Fruit fly (Drosophila melanogaster) whole organism, embryonic: ENCODE results near the gene CG12516.

ENCODE experiments used
- ATbp ChIP-seq: fragments of 200-800 bp; sonication (Bioruptor generic); optimal IDR thresholded peaks from 2 replicates; lab custom pipeline; 2017; ENCODE audit warnings: missing biosample characterization, mild to moderate bottlenecking, missing genetic modification characterization, missing genetic modification reagents
- Adf1 ChIP-seq: fragments of 200-800 bp; sonication (Bioruptor generic); IDR thresholded peaks from 2 replicates; pipeline ENCODE4 v1.3.6; 2022; ENCODE audit warnings: missing biosample characterization, missing genetic modification characterization
- Antp ChIP-seq: fragments of 200-800 bp; sonication (Bioruptor generic); optimal IDR thresholded peaks from 3 replicates; lab custom pipeline; 2016; ENCODE audit warnings: missing biosample characterization, missing genetic modification characterization
- Bgb ChIP-seq: fragments of 200-800 bp; sonication (Bioruptor generic); IDR thresholded peaks from 2 replicates; pipeline ENCODE4 v1.3.6; 2022; ENCODE audit warnings: missing biosample characterization, missing genetic modification characterization; ENCODE audit not compliant: partially characterized antibody
- CG10274 ChIP-seq: fragments of 200-800 bp; sonication (Bioruptor generic); optimal IDR thresholded peaks from 3 replicates; lab custom pipeline; 2017; ENCODE audit warnings: missing biosample characterization, mild to moderate bottlenecking, missing genetic modification characterization
- CG10565 ChIP-seq: fragments of 200-800 bp; sonication (Bioruptor generic); optimal IDR thresholded peaks from 3 replicates; lab custom pipeline; 2016; ENCODE audit warnings: missing biosample characterization, mild to moderate bottlenecking, missing genetic modification characterization
- CG11093 ChIP-seq: fragments of 200-800 bp; sonication (Bioruptor generic); IDR thresholded peaks from 3 replicates; pipeline ENCODE4 v1.3.6; 2022; ENCODE audit warnings: missing biosample characterization, missing genetic modification characterization
- CG11398 ChIP-seq: fragments of 200-800 bp; sonication (Bioruptor generic); optimal IDR thresholded peaks from 2 replicates; lab custom pipeline; 2016; ENCODE audit warnings: missing biosample characterization, missing genetic modification characterization
- CG11695 ChIP-seq: fragments of 200-800 bp; sonication (Bioruptor generic); IDR thresholded peaks from 3 replicates; pipeline ENCODE4 v1.3.6; 2022; ENCODE audit warnings: missing biosample characterization, missing genetic modification characterization
- CG11723 ChIP-seq: fragments of 200-800 bp; sonication (Bioruptor generic); optimal IDR thresholded peaks from 2 replicates; lab custom pipeline; 2017; ENCODE audit warnings: missing biosample characterization, mild to moderate bottlenecking, missing genetic modification characterization
- CG13296 ChIP-seq: fragments of 200-800 bp; sonication (Bioruptor generic); optimal IDR thresholded peaks from 3 replicates; lab custom pipeline; 2018; ENCODE audit warnings: missing biosample characterization, mild to moderate bottlenecking, missing genetic modification characterization
- CG16815 ChIP-seq: fragments of 200-800 bp; sonication (Bioruptor generic); optimal IDR thresholded peaks from 3 replicates; lab custom pipeline; 2017; ENCODE audit warnings: missing biosample characterization, mild to moderate bottlenecking, missing genetic modification characterization
- CG17912 ChIP-seq: fragments of 200-800 bp; sonication (Bioruptor generic); optimal IDR thresholded peaks from 2 replicates; lab custom pipeline; 2018; ENCODE audit warnings: missing biosample characterization, mild to moderate bottlenecking, missing genetic modification characterization
- CG18262 ChIP-seq: fragments of 200-800 bp; optimal IDR thresholded peaks from 3 replicates; lab custom pipeline; 2019; ENCODE audit warnings: missing biosample characterization, mild to moderate bottlenecking, missing genetic modification characterization, moderate library complexity
- CG18476 ChIP-seq: fragments of 200-800 bp; sonication (Bioruptor generic); optimal IDR thresholded peaks from 2 replicates; lab custom pipeline; 2016; ENCODE audit warnings: missing biosample characterization, mild to moderate bottlenecking, missing genetic modification characterization
- CG2875 ChIP-seq: fragments of 200-800 bp; sonication (Bioruptor generic); optimal IDR thresholded peaks from 2 replicates; lab custom pipeline; 2017; ENCODE audit warnings: missing biosample characterization, mild to moderate bottlenecking, missing genetic modification characterization, missing genetic modification reagents
- CG34376 ChIP-seq: fragments of 200-800 bp; sonication (Bioruptor generic); optimal IDR thresholded peaks from 2 replicates; lab custom pipeline; 2018; ENCODE audit warnings: missing biosample characterization, mild to moderate bottlenecking, missing genetic modification characterization
- CG3726 ChIP-seq: fragments of 200-800 bp; sonication (Bioruptor generic); IDR thresholded peaks from 3 replicates; pipeline ENCODE4, ENCODE4 v1.3.6; 2022; ENCODE audit warnings: missing biosample characterization, missing genetic modification characterization
- CG42726 ChIP-seq: fragments of 200-800 bp; sonication (Bioruptor generic); IDR thresholded peaks from 2 replicates; pipeline ENCODE4 v1.3.6; 2022; ENCODE audit warnings: missing biosample characterization, missing genetic modification characterization; ENCODE audit not compliant: partially characterized antibody
- CG7745 ChIP-seq: fragments of 200-800 bp; sonication (Bioruptor generic); optimal IDR thresholded peaks from 2 replicates; lab custom pipeline; 2018; ENCODE audit warnings: missing biosample characterization, mild to moderate bottlenecking, missing genetic modification characterization, moderate library complexity
- CG8478 ChIP-seq: fragments of >200 bp; optimal IDR thresholded peaks from 2 replicates; lab custom pipeline; 2018
- CG8944 ChIP-seq: fragments of 200-800 bp; sonication (Bioruptor generic); optimal IDR thresholded peaks from 3 replicates; lab custom pipeline; 2016; ENCODE audit warnings: missing biosample characterization, missing genetic modification characterization
- CG9797 ChIP-seq: fragments of 200-800 bp; sonication (Bioruptor generic); optimal IDR thresholded peaks from 3 replicates; lab custom pipeline; 2018; ENCODE audit warnings: missing biosample characterization, mild to moderate bottlenecking, missing genetic modification characterization
- Dfd ChIP-seq, 2 experiments: fragments of >200 bp; optimal IDR thresholded peaks; 2 replicates each; lab custom pipeline; 2017; ENCODE audit warnings: missing biosample characterization in 2 of 2, missing genetic modification characterization in 2 of 2
- H2.0 ChIP-seq: fragments of 200-800 bp; sonication (Bioruptor generic); IDR thresholded peaks from 2 replicates; pipeline ENCODE4 v1.3.6; 2022; ENCODE audit warnings: missing biosample characterization, missing genetic modification characterization
- HLHmδ ChIP-seq: fragments of 200-800 bp; sonication (Bioruptor generic); optimal IDR thresholded peaks from 2 replicates; lab custom pipeline; 2018; ENCODE audit warnings: missing biosample characterization, mild to moderate bottlenecking, missing genetic modification characterization, moderate library complexity
- Lpt ChIP-seq: fragments of >200 bp; optimal IDR thresholded peaks from 2 replicates; lab custom pipeline; 2018; ENCODE audit warnings: missing biosample characterization, missing genetic modification characterization
- NC2α ChIP-seq: fragments of 200-800 bp; sonication (Bioruptor generic); optimal IDR thresholded peaks from 2 replicates; lab custom pipeline; 2016; ENCODE audit warnings: missing biosample characterization, missing genetic modification characterization
- Ravus ChIP-seq: fragments of 200-800 bp; sonication (Bioruptor generic); IDR thresholded peaks from 2 replicates; pipeline ENCODE4 v1.3.6; 2022; ENCODE audit warnings: missing biosample characterization, missing genetic modification characterization
- Sry-δ ChIP-seq: fragments of 200-800 bp; sonication (Bioruptor generic); optimal IDR thresholded peaks from 2 replicates; lab custom pipeline; 2016; ENCODE audit warnings: missing biosample characterization, missing genetic modification characterization
- Ssrp ChIP-seq: fragments of 200-800 bp; sonication (Bioruptor generic); optimal IDR thresholded peaks from 2 replicates; lab custom pipeline; 2018; ENCODE audit warnings: missing biosample characterization, mild to moderate bottlenecking, missing genetic modification characterization, moderate library complexity
- Xbp1 ChIP-seq: fragments of 200-800 bp; sonication (Bioruptor generic); optimal IDR thresholded peaks from 3 replicates; lab custom pipeline; 2016; ENCODE audit warnings: missing biosample characterization, mild to moderate bottlenecking, missing genetic modification characterization
- YL-1 ChIP-seq: fragments of 200-800 bp; sonication (Bioruptor generic); optimal IDR thresholded peaks from 3 replicates; lab custom pipeline; 2017; ENCODE audit warnings: missing biosample characterization, mild to moderate bottlenecking, missing genetic modification characterization
- amos ChIP-seq: fragments of 200-800 bp; sonication (Bioruptor generic); IDR thresholded peaks from 2 replicates; pipeline ENCODE4 v1.3.6; 2022; ENCODE audit warnings: missing biosample characterization, missing genetic modification characterization; ENCODE audit not compliant: partially characterized antibody
- corto ChIP-seq: fragments of 200-800 bp; sonication (Bioruptor generic); optimal IDR thresholded peaks from 2 replicates; lab custom pipeline; 2016; ENCODE audit warnings: missing biosample characterization, mild to moderate bottlenecking, missing genetic modification characterization, moderate library complexity
- dpn ChIP-seq, 2 experiments: fragments of 200-800 bp; sonication (Bioruptor generic); optimal IDR thresholded peaks; 3 replicates each; lab custom pipeline; 2016; ENCODE audit warnings: missing biosample characterization in 2 of 2, missing genetic modification characterization in 2 of 2
- en ChIP-seq: fragments of 200-800 bp; sonication (Bioruptor generic); optimal IDR thresholded peaks from 2 replicates; lab custom pipeline; 2016; ENCODE audit warnings: missing biosample characterization, missing genetic modification characterization
- fd3F ChIP-seq: fragments of 200-800 bp; sonication (Bioruptor generic); optimal IDR thresholded peaks from 2 replicates; lab custom pipeline; 2018; ENCODE audit warnings: missing biosample characterization, mild to moderate bottlenecking, missing genetic modification characterization, moderate library complexity
- gsb ChIP-seq: fragments of 200-800 bp; sonication (Bioruptor generic); IDR thresholded peaks from 2 replicates; pipeline ENCODE4 v1.3.6; 2022; ENCODE audit warnings: missing biosample characterization, missing genetic modification characterization
- lbe ChIP-seq: fragments of 200-800 bp; sonication (Bioruptor generic); optimal IDR thresholded peaks from 2 replicates; lab custom pipeline; 2016; ENCODE audit warnings: missing biosample characterization, mild to moderate bottlenecking, missing genetic modification characterization
- nmo ChIP-seq: fragments of 200-800 bp; sonication (Bioruptor generic); optimal IDR thresholded peaks from 2 replicates; lab custom pipeline; 2018; ENCODE audit warnings: missing biosample characterization, mild to moderate bottlenecking, missing genetic modification characterization, moderate library complexity
- odd ChIP-seq: fragments of 200-800 bp; sonication (Bioruptor generic); optimal IDR thresholded peaks from 2 replicates; lab custom pipeline; 2017; ENCODE audit warnings: missing biosample characterization, mild to moderate bottlenecking, missing genetic modification characterization
- p53 ChIP-seq: fragments of 200-800 bp; sonication (Bioruptor generic); optimal IDR thresholded peaks from 2 replicates; lab custom pipeline; 2016; ENCODE audit warnings: missing biosample characterization, missing genetic modification characterization
- pan ChIP-seq, 4 experiments: fragments of >200 bp in 3 of 4; fragments of 200-800 bp in 1 of 4; sonication (Bioruptor generic) in 1 of 4; optimal IDR thresholded peaks in 3 of 4; IDR thresholded peaks in 1 of 4; 2 replicates each; pipeline versions ENCODE4 v1.3.6 to Lab custom; 2017 to 2022; ENCODE audit warnings: missing biosample characterization in 2 of 4, missing genetic modification characterization in 2 of 4, mixed read lengths in 1 of 4
- ro ChIP-seq: fragments of 200-800 bp; sonication (Bioruptor generic); IDR thresholded peaks from 2 replicates; pipeline ENCODE4 v1.3.6; 2022; ENCODE audit warnings: missing biosample characterization, missing genetic modification characterization
- stwl ChIP-seq: fragments of 200-800 bp; sonication (Bioruptor generic); optimal IDR thresholded peaks from 3 replicates; lab custom pipeline; 2018; ENCODE audit warnings: missing biosample characterization, mild to moderate bottlenecking, missing genetic modification characterization, moderate library complexity
- trh ChIP-seq: fragments of 200-800 bp; sonication (Bioruptor generic); optimal IDR thresholded peaks from 2 replicates; lab custom pipeline; 2016; ENCODE audit warnings: missing biosample characterization, missing genetic modification characterization
- ttk ChIP-seq: fragments of 200-800 bp; sonication (Bioruptor generic); IDR thresholded peaks from 2 replicates; pipeline ENCODE4 v2.1.2; 2022; ENCODE audit warnings: missing biosample characterization, missing genetic modification characterization
- unpg ChIP-seq: fragments of 200-800 bp; sonication (Bioruptor generic); optimal IDR thresholded peaks from 3 replicates; lab custom pipeline; 2018; ENCODE audit warnings: missing biosample characterization, mild to moderate bottlenecking, missing genetic modification characterization, moderate library complexity

The CG12516 gene

DNA sequence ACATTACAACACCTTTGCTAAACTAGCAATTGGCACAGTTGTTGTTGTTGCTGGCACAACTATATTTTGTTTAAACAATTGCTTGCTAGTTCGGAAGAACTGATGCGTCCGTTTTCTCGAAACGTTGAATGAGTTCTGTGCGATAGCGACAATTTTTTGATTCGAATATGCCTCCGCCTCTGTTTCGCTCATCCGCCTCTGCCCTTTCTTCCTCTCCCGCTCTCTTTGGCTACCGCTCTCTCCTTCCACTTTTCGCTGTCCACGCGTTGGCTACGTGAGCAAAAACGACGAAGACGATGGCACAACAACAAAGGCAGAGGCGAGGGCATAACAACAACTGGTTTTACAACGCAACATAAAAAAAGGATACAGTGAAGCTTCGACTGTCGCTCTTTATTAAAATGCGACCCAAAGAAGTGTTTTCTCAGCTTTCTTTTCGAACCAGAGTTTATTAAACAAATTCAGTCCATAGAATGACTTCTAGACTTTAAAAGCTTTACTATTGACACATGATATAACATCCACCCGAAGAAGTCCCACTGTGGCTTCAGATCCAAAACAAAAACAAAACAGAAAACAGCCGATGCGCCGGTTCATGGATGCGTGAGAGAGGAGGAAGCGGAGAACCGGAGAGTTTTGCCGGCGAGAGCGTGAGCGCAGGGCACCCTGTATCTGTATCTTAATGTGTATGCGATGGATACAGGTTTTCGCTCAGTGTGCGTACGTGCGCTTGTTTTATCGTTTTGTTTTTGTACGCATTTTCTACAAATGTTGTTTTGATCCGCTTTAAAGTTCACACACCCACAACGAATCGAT lies 22.0 kb upstream of the CG12516 start (continued):
- no peak for TF ChIP-seq HLHmδ (GFP tag; lab: Kevin White, UChicago)
- no peak for TF ChIP-seq CG8478 (lab: Kevin White, UChicago)
- peak; percentile 99 for TF ChIP-seq fd3F (GFP tag; lab: Kevin White, UChicago)
- peak; percentile 71 for TF ChIP-seq stwl
- TF ChIP-seq Antp (GFP tag; lab: Kevin White, UChicago) = peak; percentile 100
- no peak for TF ChIP-seq Lpt (GFP tag; lab: Kevin White, UChicago)
- peak; percentile 100 for TF ChIP-seq Xbp1 (GFP tag; lab: Kevin White, UChicago)
- peak; percentile 99 for TF ChIP-seq CG18476 (GFP tag; lab: Kevin White, UChicago)
- TF ChIP-seq nmo (GFP tag; lab: Kevin White, UChicago) = peak; percentile 99
- TF ChIP-seq H2.0 (GFP tag; lab: Robert Waterston, UW) = no peak
- peak; percentile 99 for TF ChIP-seq Ssrp (tag; lab: Kevin White, UChicago)
- TF ChIP-seq trh = peak; percentile 99
- TF ChIP-seq CG13296 (GFP tag; lab: Kevin White, UChicago) = peak; percentile 99
- peak; percentile 99 for TF ChIP-seq CG11398 (GFP tag; lab: Kevin White, UChicago)
- TF ChIP-seq ATbp (GFP tag; lab: Kevin White, UChicago) = peak; percentile 99
- TF ChIP-seq CG8944 (GFP tag; lab: Kevin White, UChicago) = peak; percentile 99
- TF ChIP-seq Ravus = no peak
- peak; percentile 99 for TF ChIP-seq lbe (GFP tag; lab: Kevin White, UChicago)
- peak; percentile 99 for TF ChIP-seq corto
- TF ChIP-seq unpg (GFP tag; lab: Kevin White, UChicago) = peak; percentile 99
- peak; percentile 98 for TF ChIP-seq CG2875 (GFP tag; lab: Kevin White, UChicago)
- peak in 1 of 2 experiments; percentile 70 for TF ChIP-seq Dfd (GFP tag; optimal IDR thresholded peaks at IDR 0.05; lab: Kevin White, UChicago)
- no peak for TF ChIP-seq CG11695
- TF ChIP-seq CG9797 (GFP tag; lab: Kevin White, UChicago) = peak; percentile 72
- no peak for TF ChIP-seq ttk (GFP tag; lab: Robert Waterston, UW)
- TF ChIP-seq CG34376 (GFP tag; lab: Kevin White, UChicago) = peak; percentile 99
- TF ChIP-seq gsb (GFP tag; lab: Robert Waterston, UW) = no peak
- no peak for TF ChIP-seq pan (optimal IDR thresholded peaks at IDR 0.05; lab: Kevin White, UChicago)
- no peak for TF ChIP-seq pan (GFP tag; optimal IDR thresholded peaks at IDR 0.05 in 1 of 2, IDR thresholded peaks at IDR 0.05 in 1 of 2)
- TF ChIP-seq CG10565 = peak; percentile 95
- peak; percentile 99 for TF ChIP-seq CG11723 (GFP tag; lab: Kevin White, UChicago)
- TF ChIP-seq CG7745 (tag; lab: Kevin White, UChicago) = peak; percentile 76
- TF ChIP-seq dpn (GFP tag; optimal IDR thresholded peaks at IDR 0.05; lab: Kevin White, UChicago) = peak; percentile 100
- TF ChIP-seq CG17912 = peak; percentile 96
- TF ChIP-seq CG42726 (GFP tag; lab: Robert Waterston, UW) = no peak
- peak; percentile 99 for TF ChIP-seq CG18262 (tag; lab: Kevin White, UChicago)
- TF ChIP-seq NC2α (GFP tag; lab: Kevin White, UChicago) = peak; percentile 99
- no peak for TF ChIP-seq Bgb (GFP tag; lab: Robert Waterston, UW)
- peak; percentile 99 for TF ChIP-seq odd
- TF ChIP-seq Adf1 (GFP tag; lab: Robert Waterston, UW) = no peak
- TF ChIP-seq CG10274 (GFP tag; lab: Kevin White, UChicago) = peak; percentile 96
- TF ChIP-seq YL-1 (GFP tag; lab: Kevin White, UChicago) = peak; percentile 99
- no peak for TF ChIP-seq CG3726 (GFP tag; lab: Robert Waterston, UW)
- TF ChIP-seq CG16815 (GFP tag; lab: Kevin White, UChicago) = peak; percentile 99
- peak; percentile 99 for TF ChIP-seq en
- TF ChIP-seq amos (GFP tag; lab: Robert Waterston, UW) = no peak
- peak; percentile 84 for TF ChIP-seq Sry-δ (GFP tag; lab: Kevin White, UChicago)
- TF ChIP-seq p53 (GFP tag; lab: Kevin White, UChicago) = peak; percentile 99
- TF ChIP-seq ro (GFP tag; lab: Robert Waterston, UW) = no peak
- peak; percentile 99 for TF ChIP-seq CG11093 (GFP tag; lab: Robert Waterston, UW)
